Worm (Caenorhabditis elegans) whole organism, early embryonic: Measurements from ENCODE around the gene T24A6.20.
"Not testable (repeated sequence)": the region's sequence is repeated elsewhere in the genome, so short reads cannot be mapped to it uniquely, and the experiment has no call there.

Experiments
- B0310.2 ChIP-seq: sonication (generic microtip); optimal IDR thresholded peaks from 2 replicates; lab custom pipeline; 2016; ENCODE audit warnings: mild to moderate bottlenecking, missing genetic modification characterization, missing compliant biosample characterization
- aly-1 ChIP-seq: sonication (generic microtip); optimal IDR thresholded peaks from 2 replicates; lab custom pipeline; 2016; ENCODE audit warnings: missing genetic modification characterization, missing compliant biosample characterization
- ama-1 ChIP-seq: fragments of 150-350 bp; optimal IDR thresholded peaks from 2 replicates; lab custom pipeline; 2014
- ceh-13 ChIP-seq: fragments of 200-800 bp; sonication (Bioruptor generic); optimal IDR thresholded peaks from 2 replicates; lab custom pipeline; 2018; ENCODE audit warnings: mild to moderate bottlenecking, missing genetic modification characterization, missing compliant biosample characterization
- ceh-36 ChIP-seq: sonication (generic microtip); optimal IDR thresholded peaks from 2 replicates; lab custom pipeline; 2016; ENCODE audit warnings: missing genetic modification characterization, inconsistent platforms, missing compliant biosample characterization
- ets-7 ChIP-seq: sonication (generic microtip); optimal IDR thresholded peaks from 2 replicates; lab custom pipeline; 2016; ENCODE audit warnings: missing genotype, missing genetic modification characterization, missing compliant biosample characterization
- flt-1 ChIP-seq: fragments of 200-800 bp; sonication (Bioruptor generic); IDR thresholded peaks from 2 replicates; pipeline ENCODE4 v1.3.6; 2022; ENCODE audit warnings: missing genetic modification characterization, missing compliant biosample characterization
- hmg-4 ChIP-seq: fragments of 200-800 bp; sonication (Bioruptor generic); optimal IDR thresholded peaks from 2 replicates; lab custom pipeline; 2018; ENCODE audit warnings: mild to moderate bottlenecking, missing genetic modification characterization, missing compliant biosample characterization
- hnd-1 ChIP-seq: sonication (generic microtip); optimal IDR thresholded peaks from 2 replicates; lab custom pipeline; 2016; ENCODE audit warnings: missing genetic modification characterization, missing compliant biosample characterization
- sea-1 ChIP-seq: fragments of 200-800 bp; sonication (Bioruptor generic); conservative IDR thresholded peaks from 2 replicates; pipeline ENCODE4 v1.3.6; 2022; ENCODE audit warnings: missing genetic modification characterization, missing compliant biosample characterization
- tbx-11 ChIP-seq: fragments of 200-800 bp; sonication (Bioruptor generic); IDR thresholded peaks from 2 replicates; pipeline ENCODE4 v1.3.6; 2022; ENCODE audit warnings: missing genetic modification characterization, missing compliant biosample characterization
- tbx-37 ChIP-seq: fragments of 200-800 bp; sonication (Bioruptor generic); conservative IDR thresholded peaks from 2 replicates; pipeline ENCODE4 v1.3.6; 2022; ENCODE audit warnings: missing genetic modification reagents, missing genetic modification characterization, missing compliant biosample characterization

DNA sequence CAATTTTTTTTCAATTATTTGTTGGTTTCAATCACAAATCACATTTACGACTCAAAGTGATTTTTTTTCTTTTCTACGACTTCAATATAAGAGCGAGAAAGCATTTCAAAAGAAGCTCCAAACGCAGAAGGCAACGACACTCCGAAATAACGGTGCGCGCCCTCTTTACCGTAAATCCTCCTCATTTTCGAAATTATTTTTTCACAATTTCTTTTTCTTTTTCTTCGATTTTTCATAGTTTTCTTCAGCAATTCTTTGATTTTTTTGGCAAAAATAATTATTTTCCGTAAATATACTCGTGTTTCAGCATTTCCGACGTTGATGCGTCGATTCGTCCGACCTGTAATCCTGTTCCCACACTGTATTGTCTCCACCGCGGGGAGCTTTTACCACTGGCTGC is 17.8 kb downstream of the T24A6.20 start, which contains the start of gene F40C5.2:
- TF ChIP-seq hmg-4 (GFP tag; lab: Kevin White, UChicago); ama-1 (lab: Kevin White, UChicago); hnd-1 (tag; lab: Kevin White, UChicago); tbx-11; flt-1 (GFP tag; lab: Robert Waterston, UW); ceh-36 (tag; lab: Kevin White, UChicago); B0310.2; sea-1 (GFP tag; lab: Robert Waterston, UW); aly-1 (tag; lab: Kevin White, UChicago); tbx-37; ceh-13 (GFP tag; lab: Kevin White, UChicago); ets-7: not testable (repeated sequence)
